Fruit fly (Drosophila melanogaster) whole organism, embryonic: ENCODE measurements around the gene Tob.

ENCODE experiments used
- ATbp ChIP-seq: fragments of 200-800 bp; sonication (Bioruptor generic); optimal IDR thresholded peaks from 2 replicates; lab custom pipeline; 2017; ENCODE audit warnings: missing biosample characterization, mild to moderate bottlenecking, missing genetic modification characterization, missing genetic modification reagents
- Ada2b ChIP-seq: fragments of 200-800 bp; sonication (Bioruptor generic); IDR thresholded peaks from 2 replicates; pipeline ENCODE4 v1.3.6; 2022; ENCODE audit warnings: missing biosample characterization, missing genetic modification characterization
- B-H1 ChIP-seq: fragments of 200-800 bp; sonication (Bioruptor generic); IDR thresholded peaks from 3 replicates; pipeline ENCODE4 v1.3.6; 2022; ENCODE audit warnings: missing biosample characterization, missing genetic modification characterization
- Bgb ChIP-seq: fragments of 200-800 bp; sonication (Bioruptor generic); IDR thresholded peaks from 2 replicates; pipeline ENCODE4 v1.3.6; 2022; ENCODE audit warnings: missing biosample characterization, missing genetic modification characterization; ENCODE audit not compliant: partially characterized antibody
- Bteb2 ChIP-seq: fragments of 200-800 bp; sonication (Bioruptor generic); optimal IDR thresholded peaks from 2 replicates; lab custom pipeline; 2016; ENCODE audit warnings: missing biosample characterization, missing genetic modification characterization
- CG10274 ChIP-seq: fragments of 200-800 bp; sonication (Bioruptor generic); optimal IDR thresholded peaks from 3 replicates; lab custom pipeline; 2017; ENCODE audit warnings: missing biosample characterization, mild to moderate bottlenecking, missing genetic modification characterization
- CG1233 ChIP-seq: fragments of 200-800 bp; sonication (Bioruptor generic); optimal IDR thresholded peaks from 4 replicates; lab custom pipeline; 2018; ENCODE audit warnings: missing biosample characterization, mild to moderate bottlenecking, missing genetic modification characterization
- CG13123 ChIP-seq: fragments of 200-800 bp; sonication (Bioruptor generic); optimal IDR thresholded peaks from 2 replicates; lab custom pipeline; 2016; ENCODE audit warnings: missing biosample characterization, missing genetic modification characterization
- CG13424 ChIP-seq: fragments of 200-800 bp; sonication (Bioruptor generic); optimal IDR thresholded peaks from 2 replicates; lab custom pipeline; 2019; ENCODE audit warnings: missing biosample characterization, mild to moderate bottlenecking, missing genetic modification characterization, moderate library complexity
- CG14441 ChIP-seq: fragments of 200-800 bp; sonication (Bioruptor generic); IDR thresholded peaks from 2 replicates; pipeline ENCODE4 v1.3.6; 2022; ENCODE audit warnings: missing biosample characterization, missing genetic modification characterization
- CG16815 ChIP-seq: fragments of 200-800 bp; sonication (Bioruptor generic); optimal IDR thresholded peaks from 3 replicates; lab custom pipeline; 2017; ENCODE audit warnings: missing biosample characterization, mild to moderate bottlenecking, missing genetic modification characterization
- CG17186 ChIP-seq: fragments of 200-800 bp; sonication (Bioruptor generic); optimal IDR thresholded peaks from 3 replicates; lab custom pipeline; 2017; ENCODE audit warnings: missing biosample characterization, missing genetic modification reagents, missing genetic modification characterization
- CG2120 ChIP-seq: fragments of 200-800 bp; sonication (Bioruptor generic); optimal IDR thresholded peaks from 3 replicates; lab custom pipeline; 2016; ENCODE audit warnings: missing biosample characterization, missing genetic modification characterization
- CG2202 ChIP-seq: fragments of 200-800 bp; sonication (Bioruptor generic); optimal IDR thresholded peaks from 2 replicates; lab custom pipeline; 2018; ENCODE audit warnings: missing biosample characterization, mild to moderate bottlenecking, missing genetic modification characterization
- CG2678 ChIP-seq: fragments of 200-800 bp; sonication (Bioruptor generic); optimal IDR thresholded peaks from 3 replicates; lab custom pipeline; 2019; ENCODE audit warnings: missing biosample characterization, mild to moderate bottlenecking, missing genetic modification characterization, moderate library complexity
- CG4328 ChIP-seq: fragments of 200-800 bp; sonication (Bioruptor generic); optimal IDR thresholded peaks from 3 replicates; lab custom pipeline; 2017; ENCODE audit warnings: missing biosample characterization, missing genetic modification reagents, missing genetic modification characterization
- CG7987 ChIP-seq: fragments of 200-800 bp; sonication (Bioruptor generic); optimal IDR thresholded peaks from 2 replicates; lab custom pipeline; 2018; ENCODE audit warnings: missing biosample characterization, mild to moderate bottlenecking, missing genetic modification characterization, moderate library complexity
- CG8089 ChIP-seq: fragments of 200-800 bp; sonication (Bioruptor generic); optimal IDR thresholded peaks from 3 replicates; lab custom pipeline; 2016; ENCODE audit warnings: missing biosample characterization, missing genetic modification characterization
- CkIIα-i1 ChIP-seq: fragments of 200-800 bp; sonication (Bioruptor generic); IDR thresholded peaks from 2 replicates; pipeline ENCODE4 v1.3.6; 2022; ENCODE audit warnings: missing biosample characterization, missing genetic modification characterization
- Fer1 ChIP-seq: fragments of 200-800 bp; sonication (Bioruptor generic); optimal IDR thresholded peaks from 2 replicates; lab custom pipeline; 2017; ENCODE audit warnings: missing biosample characterization, mild to moderate bottlenecking, missing genetic modification characterization
- Hsf ChIP-seq: fragments of 200-800 bp; sonication (Bioruptor generic); optimal IDR thresholded peaks from 3 replicates; lab custom pipeline; 2016; ENCODE audit warnings: missing biosample characterization, missing genetic modification characterization
- Lhr ChIP-seq: fragments of 200-800 bp; sonication (Bioruptor generic); optimal IDR thresholded peaks from 3 replicates; lab custom pipeline; 2017; ENCODE audit warnings: mild to moderate bottlenecking, missing biosample characterization, missing genetic modification reagents, missing genetic modification characterization
- NK7.1 ChIP-seq: fragments of 200-800 bp; sonication (Bioruptor generic); optimal IDR thresholded peaks from 3 replicates; lab custom pipeline; 2016; ENCODE audit warnings: missing biosample characterization, missing genetic modification characterization
- Oli ChIP-seq: fragments of 200-800 bp; sonication (Bioruptor generic); optimal IDR thresholded peaks from 2 replicates; lab custom pipeline; 2018; ENCODE audit warnings: missing biosample characterization, mild to moderate bottlenecking, missing genetic modification characterization, moderate library complexity
- Opbp ChIP-seq: fragments of 200-800 bp; sonication (Bioruptor generic); IDR thresholded peaks from 3 replicates; pipeline ENCODE4 v1.3.6; 2022; ENCODE audit warnings: missing biosample characterization, missing genetic modification characterization; ENCODE audit not compliant: partially characterized antibody
- Sox100B ChIP-seq: fragments of 200-800 bp; sonication (Bioruptor generic); optimal IDR thresholded peaks from 3 replicates; lab custom pipeline; 2018; ENCODE audit warnings: missing biosample characterization, mild to moderate bottlenecking, missing genetic modification characterization
- TFAM ChIP-seq: fragments of 200-800 bp; sonication (Bioruptor generic); optimal IDR thresholded peaks from 2 replicates; lab custom pipeline; 2017; ENCODE audit warnings: missing biosample characterization, missing genetic modification characterization, inconsistent platforms
- Xbp1 ChIP-seq: fragments of 200-800 bp; sonication (Bioruptor generic); optimal IDR thresholded peaks from 3 replicates; lab custom pipeline; 2016; ENCODE audit warnings: missing biosample characterization, mild to moderate bottlenecking, missing genetic modification characterization
- cas ChIP-seq: fragments of 200-800 bp; sonication (Bioruptor generic); IDR thresholded peaks from 2 replicates; pipeline ENCODE4 v1.3.6; 2022; ENCODE audit warnings: missing biosample characterization, missing genetic modification characterization
- ewg ChIP-seq: fragments of 200-800 bp; sonication (Bioruptor generic); optimal IDR thresholded peaks from 3 replicates; lab custom pipeline; 2017; ENCODE audit warnings: mild to moderate bottlenecking, missing biosample characterization, missing genetic modification reagents, missing genetic modification characterization
- gem ChIP-seq: fragments of 200-800 bp; sonication (Bioruptor generic); optimal IDR thresholded peaks from 2 replicates; lab custom pipeline; 2019; ENCODE audit warnings: missing biosample characterization, mild to moderate bottlenecking, missing genetic modification characterization, moderate library complexity
- hth ChIP-seq: fragments of >200 bp; optimal IDR thresholded peaks from 2 replicates; lab custom pipeline; 2017; ENCODE audit warnings: inconsistent platforms
- jing ChIP-seq: fragments of 200-800 bp; sonication (Bioruptor generic); optimal IDR thresholded peaks from 2 replicates; lab custom pipeline; 2018; ENCODE audit warnings: missing biosample characterization, mild to moderate bottlenecking, missing genetic modification characterization
- kay ChIP-seq: fragments of 200-800 bp; sonication (Bioruptor generic); optimal IDR thresholded peaks from 2 replicates; lab custom pipeline; 2016; ENCODE audit warnings: missing biosample characterization, missing genetic modification characterization
- ken ChIP-seq: fragments of 200-800 bp; sonication (Bioruptor generic); IDR thresholded peaks from 3 replicates; pipeline ENCODE4 v1.3.6; 2022; ENCODE audit warnings: missing biosample characterization, missing genetic modification characterization
- lbe ChIP-seq: fragments of 200-800 bp; sonication (Bioruptor generic); optimal IDR thresholded peaks from 2 replicates; lab custom pipeline; 2016; ENCODE audit warnings: missing biosample characterization, mild to moderate bottlenecking, missing genetic modification characterization
- lov ChIP-seq, 2 experiments: fragments of 200-800 bp in 1 of 2; fragments of >200 bp in 1 of 2; sonication (Bioruptor generic) in 1 of 2; IDR thresholded peaks in 1 of 2; optimal IDR thresholded peaks in 1 of 2; 2 replicates in 1 of 2; 3 replicates in 1 of 2; pipeline versions ENCODE4 v1.3.6 to Lab custom; 2017 to 2022; ENCODE audit warnings: missing biosample characterization in 1 of 2, missing genetic modification characterization in 1 of 2
- mam ChIP-seq: fragments of 200-800 bp; sonication (Bioruptor generic); optimal IDR thresholded peaks from 3 replicates; lab custom pipeline; 2016; ENCODE audit warnings: missing biosample characterization, missing genetic modification characterization
- nom ChIP-seq: fragments of 200-800 bp; sonication (Bioruptor generic); optimal IDR thresholded peaks from 2 replicates; lab custom pipeline; 2017; ENCODE audit warnings: missing biosample characterization, missing genetic modification characterization, mild to moderate bottlenecking, moderate library complexity, missing genetic modification reagents
- pb ChIP-seq: fragments of 200-800 bp; sonication (Bioruptor generic); optimal IDR thresholded peaks from 3 replicates; lab custom pipeline; 2016; ENCODE audit warnings: missing biosample characterization, missing genetic modification characterization
- row ChIP-seq: fragments of 200-800 bp; sonication (Bioruptor generic); IDR thresholded peaks from 3 replicates; pipeline ENCODE4 v1.3.6; 2022; ENCODE audit warnings: missing biosample characterization, missing genetic modification characterization
- shn ChIP-seq: fragments of 200-800 bp; sonication (Bioruptor generic); optimal IDR thresholded peaks from 3 replicates; lab custom pipeline; 2016; ENCODE audit warnings: missing biosample characterization, missing genetic modification characterization
- slp2 ChIP-seq: fragments of 200-800 bp; sonication (Bioruptor generic); optimal IDR thresholded peaks from 2 replicates; lab custom pipeline; 2016; ENCODE audit warnings: missing biosample characterization, missing genetic modification characterization
- sqz ChIP-seq: fragments of 200-800 bp; sonication (Bioruptor generic); optimal IDR thresholded peaks from 3 replicates; lab custom pipeline; 2018; ENCODE audit warnings: missing biosample characterization, mild to moderate bottlenecking, missing genetic modification characterization
- sug ChIP-seq: fragments of 200-800 bp; optimal IDR thresholded peaks from 2 replicates; lab custom pipeline; 2019; ENCODE audit warnings: missing biosample characterization, mild to moderate bottlenecking, missing genetic modification characterization, moderate library complexity
- tap ChIP-seq: fragments of 200-800 bp; optimal IDR thresholded peaks from 3 replicates; lab custom pipeline; 2019; ENCODE audit warnings: missing biosample characterization, mild to moderate bottlenecking, missing genetic modification characterization, moderate library complexity
- tll ChIP-seq, 2 experiments: fragments of 200-800 bp in 1 of 2; fragments of >200 bp in 1 of 2; sonication (Bioruptor generic) in 1 of 2; optimal IDR thresholded peaks; 2 replicates each; lab custom pipeline; 2017 to 2019; ENCODE audit warnings: missing biosample characterization in 2 of 2, missing genetic modification characterization in 2 of 2, mild to moderate bottlenecking in 1 of 2, moderate library complexity in 1 of 2
- yki ChIP-seq: fragments of >200 bp; optimal IDR thresholded peaks from 3 replicates; lab custom pipeline; 2018

Tob gene

DNA sequence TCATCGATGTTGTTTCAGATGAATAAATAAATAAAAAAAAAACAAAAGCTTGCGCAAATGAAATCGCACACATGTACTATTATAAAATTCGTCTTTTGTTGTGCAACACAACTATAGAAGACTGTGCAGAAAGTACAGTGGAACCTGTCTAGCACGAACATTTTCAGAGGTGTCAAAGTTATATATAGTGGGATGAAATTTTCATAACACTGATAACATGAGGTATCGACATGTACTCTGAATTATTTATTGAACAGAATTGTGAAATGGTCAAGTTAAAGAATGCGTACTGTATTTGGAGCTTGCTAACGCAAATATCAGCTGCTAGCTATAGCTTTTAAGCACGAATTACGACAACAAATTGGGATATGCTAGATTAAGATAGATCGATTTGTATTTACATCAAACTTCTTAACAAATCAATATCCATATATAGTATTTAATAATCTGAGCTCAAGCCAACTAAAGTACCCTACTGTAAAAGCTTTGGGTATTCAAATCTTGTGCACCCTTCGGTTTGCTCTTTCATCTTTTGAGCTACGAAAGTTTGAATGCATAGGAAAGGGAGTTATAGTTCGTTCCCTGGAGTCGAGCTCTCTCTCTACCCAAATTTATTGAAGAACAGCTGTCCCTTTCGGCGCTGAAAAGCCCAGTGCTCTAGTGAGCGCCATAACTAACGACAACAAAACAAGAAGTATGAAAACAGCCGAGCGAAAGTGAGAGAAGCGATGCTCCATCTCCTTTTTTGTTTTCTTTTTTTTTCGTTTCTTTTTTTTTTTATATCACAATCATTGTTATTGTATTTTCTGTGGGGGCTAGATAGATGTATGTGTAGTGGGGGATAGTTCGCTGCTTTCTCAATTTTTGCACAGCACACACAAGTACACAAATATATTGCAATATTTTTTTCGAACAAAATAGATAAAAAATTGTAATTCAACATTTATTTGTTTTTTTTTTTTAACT lies 833 bp downstream of the Tob start (continued):
- TF ChIP-seq row (GFP tag; lab: Robert Waterston, UW) (peak; percentile 93), cas (GFP tag; lab: Robert Waterston, UW) (peak; percentile 75), kay (GFP tag; lab: Kevin White, UChicago) (peak; percentile 64), TFAM (GFP tag; lab: Kevin White, UChicago) (peak; percentile 17), Lhr (GFP tag; lab: Kevin White, UChicago) (peak; percentile 35), CG7987 (GFP tag; lab: Kevin White, UChicago) (peak; percentile 74), NK7.1 (GFP tag; lab: Kevin White, UChicago) (peak; percentile 66), CG13424 (tag; lab: Kevin White, UChicago) (peak; percentile 94), mam (GFP tag; lab: Kevin White, UChicago) (peak; percentile 94), CkIIα-i1 (GFP tag; lab: Robert Waterston, UW) (0 out of 2 replicates have a peak, but pooled peaks have one; percentile 58), lov (optimal IDR thresholded peaks at IDR 0.05; lab: Kevin White, UChicago) (no peak), lov (GFP tag; IDR thresholded peaks at IDR 0.05; lab: Robert Waterston, UW) (peak; percentile 85), CG10274 (GFP tag; lab: Kevin White, UChicago) (peak; percentile 93), CG4328 (GFP tag; lab: Kevin White, UChicago) (peak; percentile 82), Ada2b (peak; percentile 96), ATbp (GFP tag; lab: Kevin White, UChicago) (peak; percentile 89), ewg (GFP tag; lab: Kevin White, UChicago) (peak; percentile 70), lbe (peak; percentile 64), Xbp1 (GFP tag; lab: Kevin White, UChicago) (peak; percentile 94), yki (lab: Kevin White, UChicago) (no peak), sug (tag; lab: Kevin White, UChicago) (peak; percentile 89), Oli (peak; percentile 92), hth (lab: Kevin White, UChicago) (no peak), jing (GFP tag; lab: Kevin White, UChicago) (peak; percentile 79), nom (GFP tag; lab: Kevin White, UChicago) (no peak), slp2 (GFP tag; lab: Kevin White, UChicago) (peak; percentile 68), ken (GFP tag; lab: Robert Waterston, UW) (peak; percentile 93), tap (peak; percentile 92), B-H1 (GFP tag; lab: Robert Waterston, UW) (peak; percentile 85), tll (GFP tag; optimal IDR thresholded peaks at IDR 0.05; lab: Kevin White, UChicago) (no peak), CG13123 (peak; percentile 73), CG2202 (tag; lab: Kevin White, UChicago) (no peak), gem (tag; lab: Kevin White, UChicago) (peak; percentile 92), CG8089 (peak; percentile 74), pb (GFP tag; lab: Kevin White, UChicago) (peak; percentile 86), Opbp (GFP tag; lab: Robert Waterston, UW) (no peak), shn (GFP tag; lab: Kevin White, UChicago) (peak; percentile 70), Bgb (GFP tag; lab: Robert Waterston, UW) (no peak), Bteb2 (peak; percentile 78), CG2120 (GFP tag; lab: Kevin White, UChicago) (peak; percentile 94), Sox100B (peak; percentile 75), Hsf (peak; percentile 91), CG16815 (GFP tag; lab: Kevin White, UChicago) (peak; percentile 70), sqz (GFP tag; lab: Kevin White, UChicago) (peak; percentile 22), CG14441 (GFP tag; lab: Robert Waterston, UW) (peak; percentile 94), CG17186 (GFP tag; lab: Kevin White, UChicago) (peak; percentile 61), CG2678 (tag; lab: Kevin White, UChicago) (peak; percentile 94), CG1233 (peak; percentile 90), Fer1 (GFP tag; lab: Kevin White, UChicago) (peak; percentile 93)
